Fruit fly (Drosophila melanogaster): ENCODE results near the gene Dpck.
A peak's percentile ranks its signal among the peaks of the same experiment; 100 is the strongest.

The Dpck gene

DNA sequence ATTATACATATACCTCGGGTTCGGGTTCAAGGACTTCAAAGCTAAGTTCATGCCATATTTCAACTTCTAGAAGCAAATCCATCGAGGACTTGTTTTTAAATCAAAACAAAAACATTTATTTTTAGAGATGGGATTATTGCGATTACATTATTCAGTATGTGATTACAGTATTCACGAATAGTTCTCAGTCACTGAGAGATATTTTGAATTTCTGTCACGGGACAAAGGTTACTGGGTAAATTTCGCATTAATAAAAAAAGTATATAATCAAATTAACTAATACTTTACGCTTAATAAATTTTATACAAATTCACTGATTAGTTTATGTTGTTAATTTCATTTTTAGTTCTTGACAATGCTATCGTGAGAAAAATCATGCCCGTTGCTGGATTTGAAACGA, 11.6 kb downstream of the Dpck start (continued):
- TF ChIP-seq CG17361 (GFP tag; IDR thresholded peaks at IDR 0.05), result peak; percentile 42; the same call in 1 of the 3 replicates
- peak; percentile 1 for TF ChIP-seq zen (tag; optimal IDR thresholded peaks at IDR 0.05)
- peak; percentile 80 for TF ChIP-seq sens (GFP tag)
- no peak for TF ChIP-seq NC2α (GFP tag; optimal IDR thresholded peaks at IDR 0.05)
- peak; percentile 8 for TF ChIP-seq Fer1 (GFP tag; optimal IDR thresholded peaks at IDR 0.05)
- TF ChIP-seq ara (GFP tag; IDR thresholded peaks at IDR 0.05), result peak; percentile 19; the same call in 1 of the 2 replicates
- peak; percentile 60; the same call in 1 of the 2 replicates for TF ChIP-seq CG9932 (GFP tag; IDR thresholded peaks at IDR 0.05)
- TF ChIP-seq Ptx1 (GFP tag; IDR thresholded peaks at IDR 0.05), result peak; percentile 14; the same call in 1 of the 2 replicates
- no peak for TF ChIP-seq CG9437 (GFP tag; optimal IDR thresholded peaks at IDR 0.05)
- TF ChIP-seq Dll (GFP tag; IDR thresholded peaks at IDR 0.05; ENCODE audit: partially characterized antibody), result peak; percentile 34; the same call in 2 of the 4 replicates
- no peak for TF ChIP-seq wdn (GFP tag; IDR thresholded peaks at IDR 0.05)
- TF ChIP-seq CG14441 (GFP tag; IDR thresholded peaks at IDR 0.05), result no peak
- peak; percentile 30 for TF ChIP-seq CG2116 (GFP tag; optimal IDR thresholded peaks at IDR 0.05)
- peak; percentile 31 for TF ChIP-seq grau (tag; optimal IDR thresholded peaks at IDR 0.05)
- peak; percentile 99 for TF ChIP-seq CG8388 (GFP tag; optimal IDR thresholded peaks at IDR 0.05)
- TF ChIP-seq amos (GFP tag; IDR thresholded peaks at IDR 0.05; ENCODE audit: partially characterized antibody), result peak; percentile 37; the same call in 1 of the 2 replicates

dm6 chr3R:7094368-7094767, 12.4 kb downstream of the Dpck start:
- TF ChIP-seq Lpt (GFP tag; optimal IDR thresholded peaks at IDR 0.05) (no peak), row (GFP tag; IDR thresholded peaks at IDR 0.05) (0 out of 3 replicates have a peak, but pooled peaks have one; percentile 18), Sox100B (GFP tag; optimal IDR thresholded peaks at IDR 0.05) (no peak), pzg (GFP tag; optimal IDR thresholded peaks at IDR 0.05) (no peak), CG12236 (GFP tag; optimal IDR thresholded peaks at IDR 0.05) (no peak), CG6683 (GFP tag; optimal IDR thresholded peaks at IDR 0.05) (no peak), dm (GFP tag; optimal IDR thresholded peaks at IDR 0.05) (peak; percentile 74), Gug (GFP tag; IDR thresholded peaks at IDR 0.05) (no peak), Hr3 (GFP tag; optimal IDR thresholded peaks at IDR 0.05) (no peak), nerfin-1 (tag; optimal IDR thresholded peaks at IDR 0.05) (no peak), Med (GFP tag) (peak; percentile 15), bigmax (GFP tag; optimal IDR thresholded peaks at IDR 0.05) (peak; percentile 84), CG9817 (tag; optimal IDR thresholded peaks at IDR 0.05) (no peak), ara (GFP tag; IDR thresholded peaks at IDR 0.05) (0 out of 2 replicates have a peak, but pooled peaks have one; percentile 38), BEAF-32 (GFP tag; optimal IDR thresholded peaks at IDR 0.05) (peak; percentile 6), maf-S (GFP tag; optimal IDR thresholded peaks at IDR 0.05) (no peak), MBD-R2 (GFP tag; IDR thresholded peaks at IDR 0.05) (no peak), dmrt11E (tag; optimal IDR thresholded peaks at IDR 0.05) (no peak), CG30431 (GFP tag; optimal IDR thresholded peaks at IDR 0.05) (no peak), zen2 (GFP tag; IDR thresholded peaks at IDR 0.05; ENCODE audit: partially characterized antibody) (0 out of 3 replicates have a peak, but pooled peaks have one; percentile 33), gcm (GFP tag; optimal IDR thresholded peaks at IDR 0.05) (no peak), CTCF (GFP tag; optimal IDR thresholded peaks at IDR 0.05) (no peak), gcm2 (GFP tag; optimal IDR thresholded peaks at IDR 0.05) (no peak), CG10565 (GFP tag; optimal IDR thresholded peaks at IDR 0.05) (no peak), CG8388 (GFP tag; optimal IDR thresholded peaks at IDR 0.05) (no peak), nmo (GFP tag; optimal IDR thresholded peaks at IDR 0.05) (no peak), CG3995 (GFP tag; optimal IDR thresholded peaks at IDR 0.05) (peak; percentile 90), H15 (GFP tag; IDR thresholded peaks at IDR 0.05) (no peak), fd3F (GFP tag; optimal IDR thresholded peaks at IDR 0.05) (no peak), CG11456 (GFP tag; IDR thresholded peaks at IDR 0.05) (no peak)

Data from whole organism, embryonic.